Worm (Caenorhabditis elegans) whole organism, young adult: Measurements from ENCODE around the gene ZC53.22.

Experiments used
- K12H6.12 ChIP-seq: fragments of 200-800 bp; sonication (Bioruptor generic); optimal IDR thresholded peaks from 2 replicates; lab custom pipeline; 2018; ENCODE audit warnings: mild to moderate bottlenecking, missing genetic modification characterization, missing compliant biosample characterization
- ama-1 ChIP-seq, 3 experiments: fragments of 150-350 bp in 1 of 3; sonication (generic microtip) in 2 of 3; optimal IDR thresholded peaks; 2 replicates each; lab custom pipeline; 2014 to 2018; ENCODE audit warnings: missing biosample characterization in 2 of 3, missing genetic modification characterization in 2 of 3, missing genetic modification reagents in 2 of 3
- ets-4 ChIP-seq: fragments of 200-800 bp; sonication (Bioruptor generic); optimal IDR thresholded peaks from 2 replicates; lab custom pipeline; 2018; ENCODE audit warnings: mild to moderate bottlenecking, missing genetic modification characterization, missing compliant biosample characterization
- fkh-3 ChIP-seq: sonication (generic microtip); optimal IDR thresholded peaks from 2 replicates; lab custom pipeline; 2016; ENCODE audit warnings: mild to moderate bottlenecking, missing genetic modification characterization, missing compliant biosample characterization
- pha-4 ChIP-seq: fragments of 150-350 bp; sonication (generic microtip); optimal IDR thresholded peaks from 2 replicates; lab custom pipeline; 2014; ENCODE audit warnings: missing biosample characterization, missing genetic modification reagents, missing genetic modification characterization
- snpc-1.1 ChIP-seq: sonication (generic microtip); optimal IDR thresholded peaks from 2 replicates; lab custom pipeline; 2017; ENCODE audit warnings: missing genetic modification characterization, mild to moderate bottlenecking, missing compliant biosample characterization, antibody characterized with exemption, moderate library complexity, missing genotype, missing genetic modification reagents; ENCODE audit not compliant: insufficient read depth
- unc-62 ChIP-seq: fragments of 150-350 bp; optimal IDR thresholded peaks from 2 replicates; lab custom pipeline; 2014; ENCODE audit warnings: missing biosample characterization, missing genetic modification reagents, missing genetic modification characterization
- ztf-22 ChIP-seq: fragments of 200-800 bp; sonication (Bioruptor generic); optimal IDR thresholded peaks from 2 replicates; lab custom pipeline; 2018; ENCODE audit warnings: mild to moderate bottlenecking, missing genetic modification characterization, moderate library complexity, missing compliant biosample characterization

- no peak for TF ChIP-seq fkh-3
- no peak for TF ChIP-seq unc-62 (GFP tag; lab: Kevin White, UChicago)
- TF ChIP-seq snpc-1.1: no peak
- no peak for TF ChIP-seq ztf-22 (GFP tag; lab: Kevin White, UChicago)
- TF ChIP-seq K12H6.12: no peak
- no peak for TF ChIP-seq ama-1 (optimal IDR thresholded peaks at IDR 0.05; lab: Kevin White, UChicago)
- TF ChIP-seq ama-1 (GFP tag; optimal IDR thresholded peaks at IDR 0.05; lab: Kevin White, UChicago): no peak
- no peak for TF ChIP-seq pha-4 (tag; lab: Kevin White, UChicago)
- no peak for TF ChIP-seq ets-4 (GFP tag; lab: Kevin White, UChicago)
Measured at ce11 chrX:1959063-1959462, 36.9 kb upstream of the ZC53.22 start.
